Worm (Caenorhabditis elegans): ENCODE data around the gene mpst-1.

ce11 chrV:11776538-11776937, 50.3 kb downstream of the mpst-1 start, which contains the start of gene F55A11.6:
- TF ChIP-seq hmg-4 (GFP tag; optimal IDR thresholded peaks at IDR 0.05) (no peak), ama-1 (optimal IDR thresholded peaks at IDR 0.05) (no peak)

Data from whole organism, early embryonic.